Fruit fly (Drosophila melanogaster) whole organism, wandering third instar larva: ENCODE measurements around the gene CG13978.

ENCODE experiments used
- CrebA ChIP-seq: fragments of 200-800 bp; sonication (Bioruptor generic); optimal IDR thresholded peaks from 2 replicates; lab custom pipeline; 2016; ENCODE audit warnings: missing biosample characterization, mild to moderate bottlenecking, missing genetic modification characterization, borderline replicate concordance
- Dif ChIP-seq: fragments of 200-275, 200-300 bp; sonication (Bioruptor generic); optimal IDR thresholded peaks from 2 replicates; lab custom pipeline; 2018; ENCODE audit warnings: missing biosample characterization, missing genetic modification characterization; ENCODE audit not compliant: partially characterized antibody
- Myc ChIP-seq: fragments of >200 bp; optimal IDR thresholded peaks from 2 replicates; lab custom pipeline; 2017
- Rel ChIP-seq, 2 experiments: fragments of 200-800 bp; sonication (Bioruptor generic) in 1 of 2; optimal IDR thresholded peaks; 2 replicates in 1 of 2; 3 replicates in 1 of 2; lab custom pipeline; 2016 to 2019; ENCODE audit warnings: mild to moderate bottlenecking in 2 of 2, missing biosample characterization in 2 of 2, missing genetic modification characterization in 2 of 2, moderate library complexity in 1 of 2
- fru ChIP-seq: fragments of 200-800 bp; sonication (Bioruptor generic); optimal IDR thresholded peaks from 3 replicates; lab custom pipeline; 2016; ENCODE audit warnings: missing biosample characterization, mild to moderate bottlenecking, missing genetic modification characterization
- usp ChIP-seq: fragments of >200 bp; optimal IDR thresholded peaks from 2 replicates; lab custom pipeline; 2017; ENCODE audit warnings: missing biosample characterization, missing genetic modification characterization

DNA sequence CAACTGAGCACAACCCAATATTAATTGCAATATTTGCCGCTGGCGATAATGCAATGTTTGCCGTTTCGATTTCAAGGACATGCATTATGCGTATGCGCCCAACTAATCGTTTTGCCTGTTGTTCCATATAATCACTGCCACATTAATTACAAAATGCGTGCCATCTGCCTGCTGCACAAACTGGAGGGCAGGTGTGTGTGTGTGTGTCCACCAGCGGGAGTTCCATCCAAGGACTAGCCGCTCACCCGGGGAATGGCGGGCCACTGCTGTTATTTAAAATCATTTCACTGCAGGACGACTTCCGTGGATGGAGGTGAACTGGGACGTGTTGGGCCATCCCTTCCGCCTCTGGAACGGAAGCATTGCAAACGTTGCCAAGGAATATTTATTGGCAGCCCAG, 18.7 kb upstream of the CG13978 start:
- TF ChIP-seq CrebA (no peak), usp (no peak), Rel (GFP tag; optimal IDR thresholded peaks at IDR 0.05; lab: Kevin White, UChicago) (no peak), Rel (tag; optimal IDR thresholded peaks at IDR 0.05; lab: Kevin White, UChicago) (no peak), Myc (lab: Kevin White, UChicago) (no peak), fru (GFP tag; lab: Kevin White, UChicago) (no peak), Dif (GFP tag; lab: Kevin White, UChicago) (no peak)
